Fruit fly (Drosophila melanogaster): Measurements from ENCODE around the gene Rpn3.
A peak's percentile ranks its signal among the peaks of the same experiment; 100 is the strongest.

Gene Rpn3

dm6 chr2L:19058916-19059315 is 7.3 kb downstream of the Rpn3 start, which contains the start of gene Phlpp (continued):
- TF ChIP-seq CG9817 (tag; optimal IDR thresholded peaks at IDR 0.05), result no peak
- no peak for TF ChIP-seq yki (optimal IDR thresholded peaks at IDR 0.05)
- no peak for TF ChIP-seq bigmax (GFP tag; optimal IDR thresholded peaks at IDR 0.05)
- peak; percentile 76; the same call in 1 of the 2 replicates for TF ChIP-seq vvl (GFP tag; IDR thresholded peaks at IDR 0.05)
- TF ChIP-seq CG18262 (tag; optimal IDR thresholded peaks at IDR 0.05), result peak; percentile 83
- no peak for TF ChIP-seq p53 (GFP tag; optimal IDR thresholded peaks at IDR 0.05)
- TF ChIP-seq CG1603 (tag; optimal IDR thresholded peaks at IDR 0.05), result no peak
- TF ChIP-seq Aef1 (GFP tag; IDR thresholded peaks at IDR 0.05), result peak; percentile 18; the same call in 1 of the 3 replicates
- no peak for TF ChIP-seq sd (tag; optimal IDR thresholded peaks at IDR 0.05)
- no peak for TF ChIP-seq CG32767 (GFP tag; IDR thresholded peaks at IDR 0.05)
- TF ChIP-seq CG17802 (tag; optimal IDR thresholded peaks at IDR 0.05), result peak; percentile 14
- peak; percentile 39 for TF ChIP-seq jumu (GFP tag; optimal IDR thresholded peaks at IDR 0.05)
- TF ChIP-seq ase (GFP tag; IDR thresholded peaks at IDR 0.05), result peak; percentile 47; the same call in 1 of the 3 replicates
- no peak for TF ChIP-seq cad (GFP tag; optimal IDR thresholded peaks at IDR 0.05)
- no peak for TF ChIP-seq gem (tag; optimal IDR thresholded peaks at IDR 0.05)
- no peak for TF ChIP-seq TFAM (GFP tag; optimal IDR thresholded peaks at IDR 0.05)
- TF ChIP-seq CG18619 (GFP tag; optimal IDR thresholded peaks at IDR 0.05), result peak; percentile 13
- TF ChIP-seq CG12236 (GFP tag; optimal IDR thresholded peaks at IDR 0.05), result no peak
- TF ChIP-seq CG17829 (tag; optimal IDR thresholded peaks at IDR 0.05), result peak; percentile 67
- TF ChIP-seq CG17328 (GFP tag; IDR thresholded peaks at IDR 0.05), result peak; percentile 71
- TF ChIP-seq oc (tag; optimal IDR thresholded peaks at IDR 0.05), result no peak
- peak; percentile 40; the same call in 1 of the 3 replicates for TF ChIP-seq ken (GFP tag; IDR thresholded peaks at IDR 0.05)
- no peak for TF ChIP-seq B-H2 (GFP tag; optimal IDR thresholded peaks at IDR 0.05)
- no peak for TF ChIP-seq ash1 (GFP tag; optimal IDR thresholded peaks at IDR 0.05)
- TF ChIP-seq chn (GFP tag; optimal IDR thresholded peaks at IDR 0.05), result no peak
- TF ChIP-seq scrt (GFP tag; optimal IDR thresholded peaks at IDR 0.05), result no peak
- TF ChIP-seq HHEX (GFP tag; optimal IDR thresholded peaks at IDR 0.05), result peak; percentile 8
- TF ChIP-seq tna (GFP tag; IDR thresholded peaks at IDR 0.05; ENCODE audit: partially characterized antibody), result no peak
- TF ChIP-seq sisA (GFP tag; IDR thresholded peaks at IDR 0.05), result peak; percentile 60
- peak; percentile 72 for TF ChIP-seq CG4424 (GFP tag; optimal IDR thresholded peaks at IDR 0.05)
- 0 out of 2 replicates have a peak, but pooled peaks have one; percentile 47 for TF ChIP-seq CG5953 (GFP tag; IDR thresholded peaks at IDR 0.05)
- TF ChIP-seq C15 (GFP tag; IDR thresholded peaks at IDR 0.05), result 0 out of 3 replicates have a peak, but pooled peaks have one; percentile 44
- TF ChIP-seq knrl (GFP tag; IDR thresholded peaks at IDR 0.05; ENCODE audit: partially characterized antibody), result no peak
- TF ChIP-seq stc (GFP tag; IDR thresholded peaks at IDR 0.05), result 0 out of 2 replicates have a peak, but pooled peaks have one; percentile 39
- TF ChIP-seq CG15479 (GFP tag; optimal IDR thresholded peaks at IDR 0.05), result no peak
- TF ChIP-seq ato (GFP tag; IDR thresholded peaks at IDR 0.05; ENCODE audit: partially characterized antibody), result no peak
- no peak for TF ChIP-seq org-1 (GFP tag; optimal IDR thresholded peaks at IDR 0.05)
- TF ChIP-seq Dfd (GFP tag; optimal IDR thresholded peaks at IDR 0.05), result no peak
- TF ChIP-seq Meics (GFP tag; optimal IDR thresholded peaks at IDR 0.05), result no peak
- peak; percentile 69 for TF ChIP-seq dysf (GFP tag; IDR thresholded peaks at IDR 0.05)
- TF ChIP-seq CG4328 (GFP tag; optimal IDR thresholded peaks at IDR 0.05), result no peak
- peak; percentile 11 for TF ChIP-seq CG16815 (GFP tag; optimal IDR thresholded peaks at IDR 0.05)
- no peak for TF ChIP-seq crp (GFP tag; optimal IDR thresholded peaks at IDR 0.05)
- TF ChIP-seq nau (GFP tag; optimal IDR thresholded peaks at IDR 0.05), result no peak
- TF ChIP-seq Ets65A (GFP tag), result peak; percentile 13
- no peak for TF ChIP-seq Poxn (GFP tag; IDR thresholded peaks at IDR 0.05)
- no peak for TF ChIP-seq CG7963 (GFP tag; IDR thresholded peaks at IDR 0.05; ENCODE audit: partially characterized antibody)
- TF ChIP-seq Ravus (GFP tag; IDR thresholded peaks at IDR 0.05), result no peak
- peak; percentile 41 for TF ChIP-seq CG13424 (tag; optimal IDR thresholded peaks at IDR 0.05)
- TF ChIP-seq lmd (GFP tag; IDR thresholded peaks at IDR 0.05), result peak; percentile 19; the same call in 1 of the 2 replicates
- no peak for TF ChIP-seq disco-r (GFP tag; optimal IDR thresholded peaks at IDR 0.05)
